Fruit fly (Drosophila melanogaster) whole organism, pupa: Measurements from ENCODE around the gene CG2211.

Source experiments
- CG10348 ChIP-seq: fragments of 200-800 bp; sonication (Bioruptor generic); IDR thresholded peaks from 2 replicates; pipeline ENCODE4 v1.3.6; 2022; ENCODE audit warnings: missing biosample characterization, missing genetic modification characterization
- CG12605 ChIP-seq: fragments of 200-800 bp; sonication (Bioruptor generic); IDR thresholded peaks from 2 replicates; pipeline ENCODE4 v1.3.6; 2022; ENCODE audit warnings: missing biosample characterization, missing genetic modification characterization
- CG15710 ChIP-seq: fragments of 200-800 bp; sonication (Bioruptor generic); optimal IDR thresholded peaks from 2 replicates; lab custom pipeline; 2018; ENCODE audit warnings: missing biosample characterization, mild to moderate bottlenecking, missing genetic modification characterization, moderate library complexity
- CG17806 ChIP-seq: fragments of 200-800 bp; sonication (Bioruptor generic); optimal IDR thresholded peaks from 2 replicates; lab custom pipeline; 2018; ENCODE audit warnings: missing biosample characterization, mild to moderate bottlenecking, missing genetic modification characterization, moderate library complexity
- CG34367 ChIP-seq: fragments of 200-800 bp; sonication (Bioruptor generic); optimal IDR thresholded peaks from 2 replicates; lab custom pipeline; 2018; ENCODE audit warnings: missing biosample characterization, mild to moderate bottlenecking, missing genetic modification characterization
- CG8301 ChIP-seq: fragments of 200-800 bp; sonication (Bioruptor generic); optimal IDR thresholded peaks from 2 replicates; lab custom pipeline; 2018; ENCODE audit warnings: missing biosample characterization, mild to moderate bottlenecking, missing genetic modification characterization
- CG9948 ChIP-seq: fragments of 200-800 bp; sonication (Bioruptor generic); optimal IDR thresholded peaks from 2 replicates; lab custom pipeline; 2018; ENCODE audit warnings: missing biosample characterization, mild to moderate bottlenecking, missing genetic modification characterization, moderate library complexity
- D1 ChIP-seq: fragments of 200-800 bp; sonication (Bioruptor generic); optimal IDR thresholded peaks from 2 replicates; lab custom pipeline; 2018; ENCODE audit warnings: missing biosample characterization, mild to moderate bottlenecking, missing genetic modification characterization, moderate library complexity
- Snoo ChIP-seq: fragments of 200-800 bp; sonication (Bioruptor generic); optimal IDR thresholded peaks from 3 replicates; lab custom pipeline; 2017; ENCODE audit warnings: missing biosample characterization, mild to moderate bottlenecking, missing genetic modification characterization, inconsistent platforms
- fd96Ca ChIP-seq: fragments of 200-800 bp; sonication (Bioruptor generic); IDR thresholded peaks from 3 replicates; pipeline ENCODE4 v1.3.6; 2022; ENCODE audit warnings: missing biosample characterization, missing genetic modification characterization
- gl ChIP-seq: fragments of 200-800 bp; sonication (Bioruptor generic); optimal IDR thresholded peaks from 2 replicates; lab custom pipeline; 2018; ENCODE audit warnings: missing biosample characterization, mild to moderate bottlenecking, missing genetic modification characterization
- rn ChIP-seq: fragments of 200-800 bp; sonication (Bioruptor generic); IDR thresholded peaks from 2 replicates; pipeline ENCODE4 v1.3.6; 2022; ENCODE audit warnings: missing biosample characterization, missing genetic modification characterization

- no peak for TF ChIP-seq CG12605 (GFP tag; lab: Robert Waterston, UW)
- TF ChIP-seq Snoo (tag; lab: Kevin White, UChicago), result peak; percentile 37
- TF ChIP-seq CG15710, result peak; percentile 38
- TF ChIP-seq gl (tag; lab: Kevin White, UChicago), result no peak
- no peak for TF ChIP-seq rn (GFP tag; lab: Robert Waterston, UW)
- peak; percentile 30 for TF ChIP-seq CG9948 (tag; lab: Kevin White, UChicago)
- TF ChIP-seq CG34367 (tag; lab: Kevin White, UChicago), result peak; percentile 12
- peak; percentile 13 for TF ChIP-seq CG8301 (tag; lab: Kevin White, UChicago)
- peak; percentile 46 for TF ChIP-seq CG17806 (tag; lab: Kevin White, UChicago)
- TF ChIP-seq CG10348 (GFP tag; lab: Robert Waterston, UW), result no peak
- peak; percentile 59; the same call in 2 of the 3 replicates for TF ChIP-seq fd96Ca
- TF ChIP-seq D1, result no peak
Measured at dm6 chr3L:1320230-1320930, 14.8 kb downstream of the CG2211 start.
